Worm (Caenorhabditis elegans) whole organism, L3 larva: ENCODE data around the gene fbxa-147.

Experiments used
- R02D3.7 ChIP-seq: fragments of 150-350 bp; optimal IDR thresholded peaks from 2 replicates; lab custom pipeline; 2014; ENCODE audit warnings: missing biosample characterization, missing genetic modification characterization
- ama-1 ChIP-seq: fragments of 150-350 bp; optimal IDR thresholded peaks from 2 replicates; lab custom pipeline; 2018
- ceh-28 ChIP-seq: fragments of 150-350 bp; optimal IDR thresholded peaks from 2 replicates; lab custom pipeline; 2014; ENCODE audit warnings: missing biosample characterization, missing genetic modification reagents, missing genetic modification characterization
- ceh-82 ChIP-seq: fragments of 150-350 bp; optimal IDR thresholded peaks from 2 replicates; lab custom pipeline; 2014; ENCODE audit warnings: missing biosample characterization, missing genetic modification characterization
- egl-27 ChIP-seq: sonication (generic microtip); optimal IDR thresholded peaks from 4 replicates; lab custom pipeline; 2017; ENCODE audit warnings: missing biosample characterization, missing genetic modification reagents, missing genetic modification characterization
- egl-5 ChIP-seq: fragments of 150-350 bp; optimal IDR thresholded peaks from 2 replicates; lab custom pipeline; 2017; ENCODE audit warnings: missing biosample characterization, missing genetic modification reagents, missing genetic modification characterization, inconsistent platforms
- elt-1 ChIP-seq: fragments of 150-350 bp; optimal IDR thresholded peaks from 2 replicates; lab custom pipeline; 2014; ENCODE audit warnings: missing biosample characterization, missing genetic modification characterization
- elt-2 ChIP-seq: sonication (generic microtip); optimal IDR thresholded peaks from 2 replicates; lab custom pipeline; 2016; ENCODE audit warnings: missing genetic modification reagents, mild to moderate bottlenecking, missing genetic modification characterization, missing compliant biosample characterization
- elt-3 ChIP-seq, 3 experiments: fragments of 150-350 bp in 1 of 3; sonication (generic microtip) in 2 of 3; optimal IDR thresholded peaks; 2 replicates in 2 of 3; 4 replicates in 1 of 3; lab custom pipeline; 2014 to 2017; ENCODE audit warnings: missing biosample characterization in 3 of 3, missing genetic modification characterization in 3 of 3
- eor-1 ChIP-seq, 2 experiments: fragments of 150-350 bp; optimal IDR thresholded peaks; 2 replicates each; lab custom pipeline; 2014 to 2018; ENCODE audit warnings: missing biosample characterization in 2 of 2, missing genetic modification characterization in 2 of 2
- fkh-2 ChIP-seq: fragments of 150-350 bp; optimal IDR thresholded peaks from 2 replicates; lab custom pipeline; 2014; ENCODE audit warnings: missing biosample characterization, missing genetic modification reagents, missing genetic modification characterization
- fos-1 ChIP-seq: fragments of 150-350 bp; optimal IDR thresholded peaks from 2 replicates; lab custom pipeline; 2014; ENCODE audit warnings: missing biosample characterization, missing genetic modification characterization
- hmg-11 ChIP-seq: sonication (generic microtip); optimal IDR thresholded peaks from 2 replicates; lab custom pipeline; 2016; ENCODE audit warnings: missing genetic modification characterization, missing compliant biosample characterization
- lin-15B ChIP-seq: fragments of 150-350 bp; optimal IDR thresholded peaks from 2 replicates; lab custom pipeline; 2014; ENCODE audit warnings: missing biosample characterization, missing genetic modification characterization
- lsy-12 ChIP-seq: sonication (generic microtip); optimal IDR thresholded peaks from 2 replicates; lab custom pipeline; 2016; ENCODE audit warnings: mild to moderate bottlenecking, missing genetic modification characterization, missing compliant biosample characterization
- mdl-1 ChIP-seq: fragments of 150-350 bp; optimal IDR thresholded peaks from 2 replicates; lab custom pipeline; 2014; ENCODE audit warnings: missing biosample characterization, missing genetic modification characterization
- mml-1 ChIP-seq: fragments of 150-350 bp; sonication (generic microtip); optimal IDR thresholded peaks from 3 replicates; lab custom pipeline; 2014; ENCODE audit warnings: missing biosample characterization, missing genetic modification characterization
- nfya-1 ChIP-seq: sonication (generic microtip); optimal IDR thresholded peaks from 2 replicates; lab custom pipeline; 2017; ENCODE audit warnings: missing genetic modification characterization, mild to moderate bottlenecking, missing compliant biosample characterization, antibody characterized with exemption, moderate library complexity; ENCODE audit not compliant: insufficient read depth
- nhr-12 ChIP-seq: fragments of 150-350 bp; optimal IDR thresholded peaks from 2 replicates; lab custom pipeline; 2014; ENCODE audit warnings: missing biosample characterization, missing genetic modification characterization
- nhr-23 ChIP-seq: fragments of 150-350 bp; optimal IDR thresholded peaks from 2 replicates; lab custom pipeline; 2014; ENCODE audit warnings: missing biosample characterization, missing genetic modification reagents, missing genetic modification characterization
- nhr-237 ChIP-seq: fragments of 150-350 bp; optimal IDR thresholded peaks from 2 replicates; lab custom pipeline; 2014; ENCODE audit warnings: missing biosample characterization, missing genetic modification characterization
- nhr-25 ChIP-seq: sonication (generic microtip); optimal IDR thresholded peaks from 2 replicates; lab custom pipeline; 2017; ENCODE audit warnings: missing biosample characterization, missing genetic modification characterization
- nhr-43 ChIP-seq: sonication (generic microtip); optimal IDR thresholded peaks from 2 replicates; lab custom pipeline; 2016; ENCODE audit warnings: mild to moderate bottlenecking, missing genetic modification characterization, missing compliant biosample characterization; ENCODE audit not compliant: poor library complexity, severe bottlenecking
- nhr-67 ChIP-seq: fragments of 150-350 bp; optimal IDR thresholded peaks from 2 replicates; lab custom pipeline; 2014; ENCODE audit warnings: missing biosample characterization, missing genetic modification characterization
- skn-1 ChIP-seq: fragments of 150-350 bp; optimal IDR thresholded peaks from 2 replicates; lab custom pipeline; 2014; ENCODE audit warnings: missing biosample characterization, missing genetic modification characterization
- tbx-2 ChIP-seq: sonication (generic microtip); optimal IDR thresholded peaks from 2 replicates; lab custom pipeline; 2016; ENCODE audit warnings: mild to moderate bottlenecking, missing genetic modification characterization, missing compliant biosample characterization
- unc-39 ChIP-seq: sonication (generic microtip); optimal IDR thresholded peaks from 4 replicates; lab custom pipeline; 2017; ENCODE audit warnings: missing biosample characterization, missing genetic modification characterization
- unc-62 ChIP-seq: fragments of 150-350 bp; sonication (generic microtip); optimal IDR thresholded peaks from 4 replicates; lab custom pipeline; 2014; ENCODE audit warnings: missing biosample characterization, missing genetic modification reagents, missing genetic modification characterization
- zag-1 ChIP-seq: fragments of 150-350 bp; optimal IDR thresholded peaks from 2 replicates; lab custom pipeline; 2014; ENCODE audit warnings: missing biosample characterization, missing genetic modification characterization
- ztf-4 ChIP-seq: fragments of 150-350 bp; optimal IDR thresholded peaks from 2 replicates; lab custom pipeline; 2014; ENCODE audit warnings: missing biosample characterization, missing genetic modification characterization

Gene fbxa-147

ce11 chrV:14716114-14716513 is at the start of gene fbxa-147:
Gene fbxa-147, plus strand, starts transcription at chrV:14716499.
- TF ChIP-seq elt-2 (peak; percentile 51), unc-39 (tag; lab: Kevin White, UChicago) (no peak), R02D3.7 (no peak), nhr-67 (tag; lab: Kevin White, UChicago) (no peak)
- TF ChIP-seq, all 47 proteins: peak for 1

ce11 chrV:14678298-14678697 is 38.0 kb upstream of the fbxa-147 start:
- TF ChIP-seq nhr-25 (tag; lab: Kevin White, UChicago) (no peak), nfya-1 (tag; lab: Kevin White, UChicago) (peak; percentile 80), nhr-43 (tag; lab: Kevin White, UChicago) (no peak), fkh-2 (no peak)

ce11 chrV:14680014-14680413 is 36.3 kb upstream of the fbxa-147 start, which contains the start of gene C47E8.3:
Gene C47E8.3, plus strand, starts transcription at chrV:14680314.
- TF ChIP-seq lin-15B (no peak), nhr-67 (tag; lab: Kevin White, UChicago) (no peak), zag-1 (no peak), ama-1 (lab: Kevin White, UChicago) (no peak), nhr-237 (tag; lab: Kevin White, UChicago) (no peak), egl-27 (no peak), fos-1 (tag; lab: Kevin White, UChicago) (no peak), mml-1 (no peak), unc-62 (no peak)

- no peak for TF ChIP-seq eor-1 (tag; optimal IDR thresholded peaks at IDR 0.05; lab: Kevin White, UChicago)
- TF ChIP-seq fos-1 (tag; lab: Kevin White, UChicago): no peak
- TF ChIP-seq elt-2: no peak
- no peak for TF ChIP-seq ama-1 (lab: Kevin White, UChicago)
Observed at ce11 chrV:14682870-14683269, 33.4 kb upstream of the fbxa-147 start.

- TF ChIP-seq egl-5 (tag; lab: Kevin White, UChicago): no peak
- peak; percentile 83 for TF ChIP-seq ama-1 (lab: Kevin White, UChicago)
- TF ChIP-seq, all 47 proteins: peak for 1
Observed at ce11 chrV:14683291-14683690, 33.0 kb upstream of the fbxa-147 start.

- TF ChIP-seq tbx-2 (tag; lab: Kevin White, UChicago) (no peak), ztf-4 (tag; lab: Kevin White, UChicago) (no peak), ceh-28 (tag; lab: Kevin White, UChicago) (no peak), egl-27 (no peak), mdl-1 (no peak), unc-39 (tag; lab: Kevin White, UChicago) (no peak), zag-1 (no peak), nhr-12 (no peak), lin-15B (no peak), ceh-82 (tag; lab: Kevin White, UChicago) (no peak), fkh-2 (no peak), lsy-12 (no peak), elt-3 (tag; optimal IDR thresholded peaks at IDR 0.05; lab: Kevin White, UChicago) (no peak), skn-1 (tag; lab: Kevin White, UChicago) (no peak), fos-1 (tag; lab: Kevin White, UChicago) (no peak), nhr-23 (tag; lab: Kevin White, UChicago) (no peak)
Observed at ce11 chrV:14683926-14684325, 32.4 kb upstream of the fbxa-147 start.

ce11 chrV:14684359-14685312 is 31.7 kb upstream of the fbxa-147 start, which contains the start of gene hsp-90:
Gene hsp-90, plus strand, starts transcription at chrV:14684918.
- TF ChIP-seq nhr-25 (tag; lab: Kevin White, UChicago) (peak; percentile 23), elt-2 (peak; percentile 6), ama-1 (lab: Kevin White, UChicago) (peak; percentile 47), hmg-11 (tag; lab: Kevin White, UChicago) (no peak), elt-1 (tag; lab: Kevin White, UChicago) (no peak), nhr-23 (tag; lab: Kevin White, UChicago) (peak; percentile 9)
